Worm (Caenorhabditis elegans) whole organism, dauer: ENCODE results near the gene nfu-1.

Experiments
- unc-62 ChIP-seq: sonication (generic microtip); optimal IDR thresholded peaks from 2 replicates; lab custom pipeline; 2017; ENCODE audit warnings: missing biosample characterization, missing genetic modification reagents, missing genetic modification characterization

The nfu-1 gene

ce11 chrIV:10387113-10387512, at the start of gene nfu-1:
nfu-1 (plus strand) TSS chrIV:10387413.
- TF ChIP-seq unc-62: no peak

DNA sequence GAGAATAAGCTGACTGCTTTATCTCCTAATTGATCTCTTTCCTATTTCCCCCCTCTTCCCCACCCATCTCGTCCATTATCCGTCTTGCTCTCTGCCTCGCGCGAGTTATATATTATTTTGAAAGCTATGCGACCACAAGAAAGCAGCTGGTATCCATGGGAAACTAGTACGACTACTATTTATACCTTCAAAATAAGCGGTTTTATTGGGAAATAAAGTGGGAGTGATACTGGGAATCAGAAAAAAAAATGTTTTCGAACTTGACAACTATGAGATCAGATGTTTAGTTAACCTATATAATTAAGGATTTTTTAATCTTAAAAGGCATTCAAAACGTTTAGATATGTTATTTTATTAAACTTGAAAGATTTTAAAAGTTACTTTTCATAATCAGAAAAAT, 47.5 kb upstream of the nfu-1 start:
- TF ChIP-seq unc-62: no peak

- no peak for TF ChIP-seq unc-62
These were observed 45.4 kb upstream of the nfu-1 start for ce11 chrIV:10341618-10342360.

DNA sequence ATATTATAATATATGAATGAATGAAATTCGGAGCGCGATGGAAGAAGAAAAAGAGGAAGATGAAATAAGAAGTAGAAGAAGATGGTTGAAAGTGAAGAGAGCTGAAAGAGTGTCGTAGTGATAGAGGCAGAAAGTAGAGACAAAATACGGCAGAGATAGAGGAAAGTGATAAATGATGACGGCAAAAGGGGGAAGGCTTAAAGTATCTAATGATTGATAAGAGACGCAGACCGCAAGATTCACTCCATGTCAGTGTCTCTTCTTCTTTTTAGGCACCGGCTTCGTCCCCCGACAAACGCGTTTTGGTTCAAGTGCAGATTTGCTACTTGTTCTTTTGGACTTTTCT, 44.9 kb upstream of the nfu-1 start:
- no peak for TF ChIP-seq unc-62

- TF ChIP-seq unc-62: no peak
These were observed 42.6 kb upstream of the nfu-1 start for ce11 chrIV:10344621-10345020.

- TF ChIP-seq unc-62: no peak
These were observed 41.7 kb upstream of the nfu-1 start for ce11 chrIV:10345486-10345885.

DNA sequence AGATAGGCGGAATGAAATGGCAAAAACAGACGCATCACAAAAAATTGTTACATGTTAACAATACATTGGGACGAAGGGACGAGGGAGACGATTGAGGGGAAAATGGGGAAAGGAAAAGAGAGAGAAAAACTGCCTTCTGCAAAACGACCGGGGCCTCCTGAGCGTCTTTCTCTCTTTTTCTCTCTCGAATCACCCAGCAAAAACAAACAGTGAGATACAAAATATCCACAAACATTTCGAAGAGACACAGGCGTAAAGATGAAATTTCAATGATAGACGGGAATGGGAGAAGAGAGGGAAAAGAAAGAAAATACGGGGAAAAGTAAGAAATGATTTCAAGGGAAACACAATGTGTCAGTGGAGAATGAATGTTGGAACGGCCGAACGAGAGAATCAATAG, 41.2 kb upstream of the nfu-1 start:
- no peak for TF ChIP-seq unc-62

DNA sequence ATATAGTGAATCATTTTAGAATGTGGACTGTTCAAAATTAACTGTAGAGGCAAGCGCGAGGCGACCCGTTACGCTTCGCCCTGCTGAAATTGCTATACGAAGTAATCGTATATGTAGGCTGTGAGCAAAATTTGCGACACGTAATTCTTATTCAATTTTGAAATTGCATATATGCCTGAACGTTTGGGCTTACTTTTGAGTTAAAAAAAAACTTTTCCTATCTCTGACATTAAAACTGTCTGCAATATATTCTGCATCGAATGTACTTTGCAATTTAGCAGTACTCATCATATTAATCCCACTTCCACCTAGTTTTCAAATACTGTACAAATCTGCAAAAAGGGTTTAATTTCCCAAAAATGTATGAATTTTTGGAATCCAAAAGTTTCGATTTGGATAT, 40.3 kb upstream of the nfu-1 start:
- TF ChIP-seq unc-62: no peak

DNA sequence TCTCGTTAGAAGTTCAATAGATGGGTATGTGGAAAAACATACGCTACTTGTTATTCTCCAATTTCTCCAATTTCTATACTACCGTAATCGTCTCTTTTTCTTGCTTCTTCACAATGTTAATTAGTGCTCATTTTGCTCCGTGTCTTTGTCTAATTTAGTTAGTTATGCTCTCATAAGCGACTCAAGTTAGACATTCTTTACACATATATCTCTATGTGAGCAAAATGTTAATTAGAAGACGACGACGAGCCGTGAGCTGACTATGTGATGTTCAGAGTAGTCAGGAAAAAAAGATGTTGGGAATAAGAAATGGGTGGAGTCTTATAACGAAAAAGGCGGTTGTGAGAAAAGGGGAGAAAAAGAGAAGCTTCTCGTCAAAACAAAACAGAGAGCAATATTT, 39.7 kb upstream of the nfu-1 start:
- no peak for TF ChIP-seq unc-62

ce11 chrIV:10349871-10350640, 37.2 kb upstream of the nfu-1 start, which contains the start of the genes unc-43 and Y43C5B.3:
unc-43 (minus strand) TSS chrIV:10350217.
Y43C5B.3 (plus strand) TSS chrIV:10350590.
- no peak for TF ChIP-seq unc-62

ce11 chrIV:10352243-10352642, 35.0 kb upstream of the nfu-1 start, which contains the start of gene Y43C5B.2:
Y43C5B.2 (minus strand) TSS chrIV:10352343.
- TF ChIP-seq unc-62: no peak

- no peak for TF ChIP-seq unc-62
These were observed 30.1 kb upstream of the nfu-1 start, which contains the start of gene R11A8.1 for ce11 chrIV:10357072-10357471. R11A8.1 (minus strand) TSS chrIV:10357172.

DNA sequence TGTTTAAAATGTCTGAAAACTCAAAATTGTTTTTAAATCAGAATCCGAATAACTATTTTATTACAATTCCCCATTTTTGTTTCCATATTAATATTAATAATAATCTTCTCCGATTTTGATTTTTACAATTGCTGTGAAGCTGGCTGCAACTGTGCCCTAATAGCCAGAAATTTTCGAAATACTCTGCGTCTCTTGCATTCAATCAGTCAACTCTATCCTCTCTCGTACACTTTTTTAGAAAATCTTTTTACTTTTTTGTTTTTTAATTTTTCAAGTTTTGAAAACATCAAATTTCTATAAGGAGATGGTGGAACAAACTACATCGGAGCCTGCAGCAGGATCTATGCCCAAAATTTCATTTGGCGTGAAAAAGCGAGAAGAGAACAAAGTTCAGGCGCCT, 29.4 kb upstream of the nfu-1 start, which contains the start of gene gkow-1:
TSS of gene gkow-1 (plus strand) at position 301 of the 400 bp plus-strand sequence.
- no peak for TF ChIP-seq unc-62

- no peak for TF ChIP-seq unc-62
These were observed 26.9 kb upstream of the nfu-1 start, which contains the start of gene ugt-59 for ce11 chrIV:10360336-10360735. ugt-59 (plus strand) TSS chrIV:10360636.

DNA sequence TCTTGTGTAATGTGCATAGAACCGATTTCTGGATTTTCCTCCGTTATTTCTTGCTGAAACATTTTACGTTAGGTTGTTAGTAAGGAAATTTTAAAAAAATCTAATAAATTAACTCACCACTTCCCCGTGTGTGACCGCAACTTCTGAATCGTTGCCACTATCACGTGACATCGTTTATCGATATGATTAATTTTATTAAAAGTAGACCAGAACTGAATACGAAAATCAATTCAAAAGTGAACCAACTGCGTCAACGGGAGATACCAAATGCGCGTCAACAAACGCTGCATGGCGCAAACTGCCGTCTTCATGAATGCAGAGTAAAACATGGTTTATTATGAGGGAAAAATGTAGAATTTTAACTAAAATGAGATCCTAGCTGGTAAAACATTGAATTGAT, 21.2 kb upstream of the nfu-1 start, which contains the start of gene sir-2.1:
TSS of gene sir-2.1 (minus strand) at position 212 of the 400 bp plus-strand sequence.
- TF ChIP-seq unc-62: no peak

DNA sequence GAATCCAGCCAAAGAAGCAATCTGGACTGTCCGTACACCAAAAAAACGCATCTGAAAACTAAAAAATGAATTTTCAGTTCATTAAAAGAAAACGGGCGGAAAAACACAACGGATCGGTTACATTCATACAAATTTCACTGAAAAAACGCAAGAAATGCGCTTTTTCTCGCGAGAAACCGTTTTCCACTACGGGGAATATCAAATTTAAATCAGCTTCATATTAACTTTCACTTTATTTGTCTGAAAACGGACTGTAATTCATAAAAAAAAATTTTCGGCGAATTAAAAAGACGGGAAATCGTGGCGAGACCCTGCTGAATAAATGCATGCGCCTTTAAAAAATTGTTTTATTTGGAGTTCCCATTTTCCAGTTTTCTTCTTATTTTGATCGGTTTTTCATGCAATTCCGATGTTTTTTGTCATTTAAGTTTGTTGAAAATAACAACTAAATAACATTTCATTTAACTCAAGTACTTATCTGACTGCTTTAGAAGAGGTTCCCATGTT, 19.4 kb upstream of the nfu-1 start, which contains the start of gene pges-2:
TSS of gene pges-2 (minus strand) at position 51 of the 507 bp plus-strand sequence.
- no peak for TF ChIP-seq unc-62

DNA sequence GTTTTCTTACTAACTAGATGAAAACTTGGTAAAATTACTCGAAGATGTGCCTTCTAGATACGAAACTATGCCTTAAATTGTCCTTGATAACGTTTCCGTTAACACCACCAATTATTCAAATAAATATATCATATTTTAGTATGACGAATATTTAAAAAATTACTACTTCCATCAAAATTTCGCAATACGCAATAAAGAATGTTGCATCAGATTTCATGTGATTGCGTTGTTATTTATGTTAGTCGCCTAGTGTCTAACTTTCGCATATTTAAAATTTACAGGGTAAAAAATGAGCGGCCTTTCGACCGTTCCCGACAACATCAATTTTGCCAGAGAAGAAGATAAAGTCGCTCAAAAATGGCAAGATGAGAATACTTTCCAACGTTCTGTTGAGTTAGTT, 18.9 kb upstream of the nfu-1 start, which contains the start of gene iars-1:
TSS of gene iars-1 (plus strand) at position 276 of the 400 bp plus-strand sequence.
- TF ChIP-seq unc-62: no peak
